Worm (Caenorhabditis elegans) whole organism, mixed stage, embryonic: ENCODE results near the gene R09B5.11.
A peak's percentile ranks its signal among the peaks of the same experiment; 100 is the strongest.

Source experiments
- M03D4.4 ChIP-seq: sonication (generic microtip); optimal IDR thresholded peaks from 2 replicates; lab custom pipeline; 2017; ENCODE audit warnings: mild to moderate bottlenecking, missing genetic modification characterization, missing compliant biosample characterization
- bed-3 ChIP-seq: fragments of 200-800 bp; sonication (Bioruptor generic); optimal IDR thresholded peaks from 3 replicates; lab custom pipeline; 2018; ENCODE audit warnings: mild to moderate bottlenecking, missing genetic modification characterization, moderate library complexity, missing compliant biosample characterization
- blmp-1 ChIP-seq: fragments of 150-350 bp; optimal IDR thresholded peaks from 2 replicates; lab custom pipeline; 2014; ENCODE audit warnings: missing biosample characterization, missing genetic modification characterization
- ceh-39 ChIP-seq: fragments of 150-350 bp; optimal IDR thresholded peaks from 2 replicates; lab custom pipeline; 2014; ENCODE audit warnings: missing biosample characterization, missing genetic modification characterization
- ceh-43 ChIP-seq: fragments of 200-800 bp; sonication (Bioruptor generic); optimal IDR thresholded peaks from 2 replicates; lab custom pipeline; 2018; ENCODE audit warnings: mild to moderate bottlenecking, missing genetic modification characterization, moderate library complexity, missing compliant biosample characterization
- ceh-83 ChIP-seq: fragments of 200-800 bp; sonication (Bioruptor generic); optimal IDR thresholded peaks from 2 replicates; lab custom pipeline; 2018; ENCODE audit warnings: mild to moderate bottlenecking, missing genetic modification characterization, missing compliant biosample characterization
- ces-1 ChIP-seq: fragments of 150-350 bp; optimal IDR thresholded peaks from 2 replicates; lab custom pipeline; 2014; ENCODE audit warnings: missing biosample characterization, missing genetic modification reagents, missing genetic modification characterization
- cnd-1 ChIP-seq: fragments of 200-800 bp; sonication (Bioruptor generic); optimal IDR thresholded peaks from 2 replicates; lab custom pipeline; 2018; ENCODE audit warnings: mild to moderate bottlenecking, missing genetic modification characterization, missing compliant biosample characterization
- drap-1 ChIP-seq: fragments of 200-800 bp; sonication (Bioruptor generic); optimal IDR thresholded peaks from 3 replicates; lab custom pipeline; 2018; ENCODE audit warnings: mild to moderate bottlenecking, missing genetic modification characterization, missing compliant biosample characterization
- elt-1 ChIP-seq: sonication (generic microtip); optimal IDR thresholded peaks from 2 replicates; lab custom pipeline; 2017; ENCODE audit warnings: missing genetic modification characterization, mild to moderate bottlenecking, missing compliant biosample characterization, antibody characterized with exemption, moderate library complexity, borderline replicate concordance; ENCODE audit not compliant: insufficient read depth
- elt-3 ChIP-seq: fragments of 150-350 bp; optimal IDR thresholded peaks from 2 replicates; lab custom pipeline; 2014; ENCODE audit warnings: missing biosample characterization, missing genetic modification characterization
- flh-1 ChIP-seq: fragments of 200-800 bp; sonication (Bioruptor generic); optimal IDR thresholded peaks from 2 replicates; lab custom pipeline; 2018; ENCODE audit warnings: mild to moderate bottlenecking, missing genetic modification characterization, moderate library complexity, missing compliant biosample characterization
- ham-2 ChIP-seq: fragments of 200-800 bp; sonication (Bioruptor generic); optimal IDR thresholded peaks from 2 replicates; lab custom pipeline; 2018; ENCODE audit warnings: mild to moderate bottlenecking, missing genetic modification characterization, missing compliant biosample characterization
- hlh-1 ChIP-seq: fragments of 150-350 bp; optimal IDR thresholded peaks from 2 replicates; lab custom pipeline; 2014; ENCODE audit warnings: missing biosample characterization, missing genetic modification reagents, missing genetic modification characterization
- lin-13 ChIP-seq: fragments of 150-350 bp; optimal IDR thresholded peaks from 2 replicates; lab custom pipeline; 2014; ENCODE audit warnings: missing biosample characterization, missing genetic modification characterization
- lin-32 ChIP-seq: fragments of 200-800 bp; sonication (Bioruptor generic); optimal IDR thresholded peaks from 2 replicates; lab custom pipeline; 2018; ENCODE audit warnings: mild to moderate bottlenecking, missing genetic modification characterization, missing compliant biosample characterization
- lsy-2 ChIP-seq: fragments of 150-350 bp; optimal IDR thresholded peaks from 2 replicates; lab custom pipeline; 2014; ENCODE audit warnings: missing biosample characterization, missing genetic modification characterization
- mab-5 ChIP-seq: fragments of 150-350 bp; optimal IDR thresholded peaks from 2 replicates; lab custom pipeline; 2014; ENCODE audit warnings: missing biosample characterization, missing genetic modification characterization
- mep-1 ChIP-seq: fragments of 150-350 bp; optimal IDR thresholded peaks from 2 replicates; lab custom pipeline; 2017; ENCODE audit warnings: missing biosample characterization, missing genetic modification reagents, missing genetic modification characterization, inconsistent platforms
- mls-2 ChIP-seq: sonication (generic microtip); optimal IDR thresholded peaks from 2 replicates; lab custom pipeline; 2016; ENCODE audit warnings: mild to moderate bottlenecking, missing genetic modification characterization, moderate library complexity, missing compliant biosample characterization
- nhr-12 ChIP-seq: fragments of 150-350 bp; optimal IDR thresholded peaks from 2 replicates; lab custom pipeline; 2014; ENCODE audit warnings: missing biosample characterization, missing genetic modification characterization
- nhr-2 ChIP-seq: fragments of 150-350 bp; optimal IDR thresholded peaks from 2 replicates; lab custom pipeline; 2014; ENCODE audit warnings: missing biosample characterization, missing genetic modification characterization
- nhr-237 ChIP-seq: fragments of 150-350 bp; optimal IDR thresholded peaks from 2 replicates; lab custom pipeline; 2014; ENCODE audit warnings: missing biosample characterization, missing genetic modification characterization
- nhr-28 ChIP-seq: fragments of 150-350 bp; optimal IDR thresholded peaks from 2 replicates; lab custom pipeline; 2014; ENCODE audit warnings: missing biosample characterization, missing genetic modification characterization
- nhr-76 ChIP-seq: sonication (generic microtip); optimal IDR thresholded peaks from 2 replicates; lab custom pipeline; 2017; ENCODE audit warnings: missing biosample characterization, missing genetic modification characterization
- pha-4 ChIP-seq: fragments of 150-350 bp; optimal IDR thresholded peaks from 2 replicates; lab custom pipeline; 2018; ENCODE audit warnings: missing biosample characterization, missing genetic modification reagents, missing genetic modification characterization
- sem-2 ChIP-seq: fragments of 200-800 bp; sonication (Bioruptor generic); optimal IDR thresholded peaks from 2 replicates; lab custom pipeline; 2018; ENCODE audit warnings: mild to moderate bottlenecking, missing genetic modification characterization, missing compliant biosample characterization
- snpc-4 ChIP-seq: fragments of 150-350 bp; optimal IDR thresholded peaks from 2 replicates; lab custom pipeline; 2014; ENCODE audit warnings: missing biosample characterization, missing genetic modification characterization
- sptf-1 ChIP-seq: sonication (generic microtip); optimal IDR thresholded peaks from 2 replicates; lab custom pipeline; 2017; ENCODE audit warnings: mild to moderate bottlenecking, missing genetic modification characterization, moderate library complexity, missing compliant biosample characterization
- tbx-8 ChIP-seq: fragments of 200-800 bp; sonication (Bioruptor generic); optimal IDR thresholded peaks from 2 replicates; lab custom pipeline; 2018; ENCODE audit warnings: mild to moderate bottlenecking, missing genetic modification characterization, moderate library complexity, missing compliant biosample characterization
- unc-120 ChIP-seq: sonication (generic microtip); optimal IDR thresholded peaks from 2 replicates; lab custom pipeline; 2017; ENCODE audit warnings: missing genetic modification characterization, missing compliant biosample characterization; ENCODE audit not compliant: poor library complexity, severe bottlenecking
- unc-39 ChIP-seq: fragments of 150-350 bp; optimal IDR thresholded peaks from 2 replicates; lab custom pipeline; 2014; ENCODE audit warnings: missing biosample characterization, missing genetic modification characterization
- unc-62 ChIP-seq: fragments of 150-350 bp; optimal IDR thresholded peaks from 2 replicates; lab custom pipeline; 2014; ENCODE audit warnings: missing biosample characterization, missing genetic modification reagents, missing genetic modification characterization
- zip-8 ChIP-seq: fragments of 150-350 bp; optimal IDR thresholded peaks from 2 replicates; lab custom pipeline; 2014; ENCODE audit warnings: missing biosample characterization, missing genetic modification characterization
- ztf-11 ChIP-seq: fragments of 150-350 bp; optimal IDR thresholded peaks from 2 replicates; lab custom pipeline; 2014; ENCODE audit warnings: missing biosample characterization, missing genetic modification characterization

Gene R09B5.11

DNA sequence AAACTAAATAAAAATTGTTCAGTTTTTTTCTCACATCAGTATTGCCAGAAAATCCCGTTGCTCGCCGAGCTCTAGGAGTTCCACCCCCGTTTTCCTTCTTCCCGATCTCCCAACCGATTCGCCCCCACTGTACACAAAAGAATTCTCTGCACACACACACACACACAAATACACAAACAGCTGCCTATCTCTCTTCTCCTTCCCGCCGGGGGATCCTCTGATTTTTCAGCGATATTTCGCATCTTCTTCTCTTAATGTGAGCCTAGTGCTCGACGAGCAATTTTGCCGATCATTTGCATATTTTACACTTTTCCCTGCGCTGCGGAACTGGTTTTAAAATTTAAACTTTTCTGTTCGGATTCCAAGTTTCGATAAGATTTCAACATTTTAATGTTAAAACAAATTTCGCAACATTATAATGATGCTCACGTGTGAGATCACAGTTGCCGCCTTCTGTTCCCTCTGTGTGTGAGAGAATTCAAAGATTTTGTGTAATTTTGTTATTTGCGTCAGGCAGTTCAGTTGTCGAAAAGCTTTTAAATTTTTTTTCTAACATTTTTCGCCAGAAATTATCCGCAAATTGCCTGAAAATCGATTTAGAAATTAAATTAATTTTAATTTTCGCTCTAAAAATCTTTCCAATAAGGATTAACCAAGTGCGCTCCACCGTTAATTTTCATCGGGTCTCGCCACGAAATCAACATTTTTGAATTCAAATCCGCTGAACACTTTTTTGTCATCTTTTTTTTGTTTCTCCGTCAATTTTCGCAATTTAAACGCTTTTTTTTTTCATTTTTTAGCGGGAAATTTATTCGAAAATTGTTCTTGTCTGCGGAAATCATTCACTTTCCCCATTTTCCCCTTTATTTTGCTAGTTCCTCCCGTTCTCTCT lies 32.3 kb downstream of the R09B5.11 start:
- no peak for TF ChIP-seq ceh-83 (GFP tag; lab: Kevin White, UChicago)
- no peak for TF ChIP-seq M03D4.4
- no peak for TF ChIP-seq cnd-1 (tag; lab: Kevin White, UChicago)
- peak; percentile 10 for TF ChIP-seq nhr-237 (tag; lab: Kevin White, UChicago)
- peak; percentile 80 for TF ChIP-seq ces-1 (GFP tag; lab: Kevin White, UChicago)
- TF ChIP-seq lin-32 (GFP tag; lab: Kevin White, UChicago): no peak
- TF ChIP-seq mab-5 (tag; lab: Kevin White, UChicago): no peak
- no peak for TF ChIP-seq ztf-11
- no peak for TF ChIP-seq ceh-43
- TF ChIP-seq bed-3 (GFP tag; lab: Kevin White, UChicago): no peak
- no peak for TF ChIP-seq sem-2
- TF ChIP-seq pha-4 (tag; lab: Kevin White, UChicago): peak; percentile 32
- TF ChIP-seq mep-1 (tag; lab: Kevin White, UChicago): peak; percentile 64
- TF ChIP-seq drap-1 (GFP tag; lab: Kevin White, UChicago): no peak
- no peak for TF ChIP-seq nhr-76
- no peak for TF ChIP-seq snpc-4 (tag; lab: Kevin White, UChicago)
- TF ChIP-seq blmp-1: no peak
- TF ChIP-seq elt-1 (tag; lab: Kevin White, UChicago): no peak
- peak; percentile 64 for TF ChIP-seq unc-120 (tag; lab: Kevin White, UChicago)
- no peak for TF ChIP-seq nhr-28 (tag; lab: Kevin White, UChicago)
- TF ChIP-seq zip-8: no peak
- TF ChIP-seq ham-2 (GFP tag; lab: Kevin White, UChicago): no peak
- peak; percentile 95 for TF ChIP-seq hlh-1 (tag; lab: Kevin White, UChicago)
- no peak for TF ChIP-seq nhr-2
- TF ChIP-seq elt-3: no peak
- no peak for TF ChIP-seq ceh-39 (tag; lab: Kevin White, UChicago)
- no peak for TF ChIP-seq flh-1 (GFP tag; lab: Kevin White, UChicago)
- TF ChIP-seq unc-39: no peak
- TF ChIP-seq lin-13: no peak
- peak; percentile 47 for TF ChIP-seq lsy-2 (tag; lab: Kevin White, UChicago)
- TF ChIP-seq unc-62 (GFP tag; lab: Kevin White, UChicago): peak; percentile 23
- TF ChIP-seq nhr-12 (tag; lab: Kevin White, UChicago): no peak
- TF ChIP-seq tbx-8 (GFP tag; lab: Kevin White, UChicago): no peak
- no peak for TF ChIP-seq sptf-1 (tag; lab: Kevin White, UChicago)
- TF ChIP-seq mls-2 (tag; lab: Kevin White, UChicago): no peak

DNA sequence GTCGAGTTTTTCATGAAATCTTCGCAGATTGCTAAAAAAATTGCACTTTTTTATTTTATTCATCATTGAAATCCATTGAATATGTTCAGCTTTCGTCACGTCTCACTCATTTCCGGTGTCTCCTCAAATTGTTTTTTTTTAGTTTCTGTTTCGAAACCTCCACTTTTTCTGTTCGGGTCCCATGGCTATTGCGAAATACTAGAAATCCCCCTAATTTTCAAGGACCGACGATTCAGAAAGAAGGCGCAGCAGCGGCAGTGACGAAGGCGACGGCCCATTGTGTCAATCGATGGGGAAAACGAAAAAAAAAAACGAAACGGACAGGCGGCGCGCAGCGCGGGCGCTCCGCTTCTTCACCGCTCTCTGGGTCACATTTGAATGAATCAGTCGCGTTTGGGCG lies 33.0 kb downstream of the R09B5.11 start:
- TF ChIP-seq cnd-1 (tag; lab: Kevin White, UChicago): no peak
- TF ChIP-seq sem-2: no peak
- no peak for TF ChIP-seq elt-1 (tag; lab: Kevin White, UChicago)
- no peak for TF ChIP-seq lin-13
- TF ChIP-seq mls-2 (tag; lab: Kevin White, UChicago): no peak
- no peak for TF ChIP-seq tbx-8 (GFP tag; lab: Kevin White, UChicago)
- TF ChIP-seq ceh-83 (GFP tag; lab: Kevin White, UChicago): no peak
- no peak for TF ChIP-seq hlh-1 (tag; lab: Kevin White, UChicago)
- TF ChIP-seq drap-1 (GFP tag; lab: Kevin White, UChicago): no peak
- no peak for TF ChIP-seq unc-39

DNA sequence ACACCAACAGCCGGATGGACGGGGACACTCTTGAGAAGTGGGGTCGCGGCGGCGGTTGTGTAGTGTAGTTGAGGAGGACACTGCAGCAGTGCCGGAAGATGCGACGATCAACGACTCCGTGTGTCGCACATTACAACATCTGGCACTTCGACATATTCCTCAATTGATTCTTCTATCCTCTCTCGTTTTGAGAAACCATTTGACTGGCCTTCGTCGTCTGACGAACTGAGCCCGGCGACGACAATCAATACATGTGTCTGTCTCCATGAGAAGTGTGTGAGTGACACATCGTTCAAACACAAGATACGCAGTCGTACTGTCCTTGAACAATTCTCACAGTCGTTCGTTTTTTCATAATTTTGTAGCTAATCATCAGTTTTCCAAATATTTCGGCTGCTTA lies 33.6 kb downstream of the R09B5.11 start:
- TF ChIP-seq tbx-8 (GFP tag; lab: Kevin White, UChicago): no peak
- no peak for TF ChIP-seq lin-32 (GFP tag; lab: Kevin White, UChicago)
- peak; percentile 10 for TF ChIP-seq hlh-1 (tag; lab: Kevin White, UChicago)
- peak; percentile 16 for TF ChIP-seq cnd-1 (tag; lab: Kevin White, UChicago)
- no peak for TF ChIP-seq ces-1 (GFP tag; lab: Kevin White, UChicago)
- TF ChIP-seq unc-62 (GFP tag; lab: Kevin White, UChicago): peak; percentile 49
- no peak for TF ChIP-seq mep-1 (tag; lab: Kevin White, UChicago)
- TF ChIP-seq lsy-2 (tag; lab: Kevin White, UChicago): no peak
- TF ChIP-seq mab-5 (tag; lab: Kevin White, UChicago): no peak
- no peak for TF ChIP-seq M03D4.4
